Worm (Caenorhabditis elegans) whole organism, midembryonic: ENCODE measurements around the gene tasp-1.

Experiments used
- T22C8.4 ChIP-seq: fragments of 200-800 bp; sonication (Bioruptor generic); IDR thresholded peaks from 2 replicates; pipeline ENCODE4 v1.3.6; 2022; ENCODE audit warnings: missing genetic modification characterization, missing compliant biosample characterization
- med-1 ChIP-seq: sonication (generic microtip); optimal IDR thresholded peaks from 2 replicates; lab custom pipeline; 2017; ENCODE audit warnings: missing genetic modification characterization, mild to moderate bottlenecking, missing compliant biosample characterization, antibody characterized with exemption, missing genetic modification reagents; ENCODE audit not compliant: insufficient read depth
- ref-1 ChIP-seq: fragments of 200-800 bp; sonication (Bioruptor generic); conservative IDR thresholded peaks from 2 replicates; pipeline ENCODE4 v1.3.6; 2022; ENCODE audit warnings: missing genetic modification reagents, missing genetic modification characterization, missing compliant biosample characterization
- tab-1 ChIP-seq: fragments of 200-800 bp; sonication (Bioruptor generic); IDR thresholded peaks from 2 replicates; pipeline ENCODE4 v1.3.6; 2022; ENCODE audit warnings: missing genetic modification characterization, missing compliant biosample characterization

ce11 chrIII:10742382-10742860 lies 16.7 kb upstream of the tasp-1 start, which contains the start of the genes tbb-1 and rib-2:
- TF ChIP-seq ref-1 (GFP tag; lab: Robert Waterston, UW), result no peak
- TF ChIP-seq T22C8.4 (GFP tag; lab: Robert Waterston, UW), result no peak
- TF ChIP-seq med-1, result no peak
- TF ChIP-seq tab-1 (GFP tag; lab: Robert Waterston, UW), result no peak
